Fruit fly (Drosophila melanogaster) S2 (cell line): ENCODE results near the gene Pdss2.

ENCODE experiments used
- CG8478 ChIP-seq: fragments of >200 bp; optimal IDR thresholded peaks from 2 replicates; lab custom pipeline; 2018
- CTCF ChIP-seq, 2 experiments: fragments of >200 bp; optimal IDR thresholded peaks; 2 replicates each; lab custom pipeline; 2018

Gene Pdss2

dm6 chr3L:21060189-21061070 is 32.7 kb downstream of the Pdss2 start:
- TF ChIP-seq CG8478 (lab: Kevin White, UChicago) (no peak), CTCF (optimal IDR thresholded peaks at IDR 0.05; lab: Kevin White, UChicago) (no peak)

dm6 chr3L:21061968-21062367 is 34.3 kb downstream of the Pdss2 start:
- TF ChIP-seq CG8478 (lab: Kevin White, UChicago) (no peak), CTCF (optimal IDR thresholded peaks at IDR 0.05; lab: Kevin White, UChicago) (no peak)

- TF ChIP-seq CTCF (optimal IDR thresholded peaks at IDR 0.05; lab: Kevin White, UChicago) (no peak), CG8478 (lab: Kevin White, UChicago) (no peak)
Measured at dm6 chr3L:21064587-21064986, 36.9 kb downstream of the Pdss2 start.

dm6 chr3L:21065212-21065902 is 37.6 kb downstream of the Pdss2 start, which contains the start of gene CG43072:
Gene CG43072 (plus strand): TSS chr3L:21065852.
- TF ChIP-seq CG8478 (lab: Kevin White, UChicago), result no peak
- peak in 1 of 2 experiments; percentile 55 for TF ChIP-seq CTCF (optimal IDR thresholded peaks at IDR 0.05; lab: Kevin White, UChicago)

- TF ChIP-seq CG8478 (lab: Kevin White, UChicago) (no peak), CTCF (optimal IDR thresholded peaks at IDR 0.05; lab: Kevin White, UChicago) (no peak)
Measured at dm6 chr3L:21066210-21066912, 38.6 kb downstream of the Pdss2 start.

dm6 chr3L:21067553-21068157 is 39.9 kb downstream of the Pdss2 start:
- TF ChIP-seq CTCF (optimal IDR thresholded peaks at IDR 0.05; lab: Kevin White, UChicago), result peak in 1 of 2 experiments; percentile 28
- no peak for TF ChIP-seq CG8478 (lab: Kevin White, UChicago)

dm6 chr3L:21069453-21069852 is 41.7 kb downstream of the Pdss2 start:
- TF ChIP-seq CTCF (optimal IDR thresholded peaks at IDR 0.05; lab: Kevin White, UChicago), result no peak
- TF ChIP-seq CG8478 (lab: Kevin White, UChicago), result no peak

dm6 chr3L:21070063-21070462 is 42.3 kb downstream of the Pdss2 start:
- TF ChIP-seq CG8478 (lab: Kevin White, UChicago) (no peak), CTCF (optimal IDR thresholded peaks at IDR 0.05; lab: Kevin White, UChicago) (no peak)
